Fruit fly (Drosophila melanogaster): ENCODE measurements around the gene CG33642.

The CG33642 gene

DNA sequence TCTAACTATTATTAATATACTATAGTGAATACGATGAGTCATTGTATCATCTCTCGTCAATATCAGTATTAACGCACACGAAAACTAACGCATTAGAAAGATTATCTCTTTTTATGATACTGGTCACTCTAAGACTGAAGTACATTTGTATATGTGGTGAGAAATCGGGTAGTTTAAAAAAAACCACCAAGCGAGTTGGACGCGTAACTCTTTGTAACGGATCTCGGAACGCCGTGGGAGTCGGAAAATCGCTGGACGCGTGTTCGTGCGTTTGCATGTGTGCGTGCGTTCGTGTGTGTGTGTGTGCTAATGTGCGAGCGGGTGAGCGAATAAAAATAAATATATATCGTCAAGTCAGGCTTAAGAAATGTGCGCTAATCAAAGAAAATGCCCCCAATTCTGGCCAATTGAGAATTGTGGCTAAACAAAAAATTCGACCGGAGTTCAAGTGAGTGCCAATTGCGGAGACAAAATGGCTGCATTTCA is 20.2 kb downstream of the CG33642 start, which contains the start of gene kuz (continued):
- TF ChIP-seq wek (GFP tag; optimal IDR thresholded peaks at IDR 0.05) = peak; percentile 42
- TF ChIP-seq Side (GFP tag; optimal IDR thresholded peaks at IDR 0.05) = peak; percentile 56
- no peak for TF ChIP-seq CG11093 (GFP tag; IDR thresholded peaks at IDR 0.05)
- TF ChIP-seq CG17829 (tag; optimal IDR thresholded peaks at IDR 0.05) = peak; percentile 36
- TF ChIP-seq CG3995 (GFP tag; optimal IDR thresholded peaks at IDR 0.05) = no peak
- no peak for TF ChIP-seq toy (GFP tag; IDR thresholded peaks at IDR 0.05)
- TF ChIP-seq CG4328 (GFP tag; optimal IDR thresholded peaks at IDR 0.05) = peak; percentile 37
- TF ChIP-seq Asciz (GFP tag; optimal IDR thresholded peaks at IDR 0.05) = no peak
- TF ChIP-seq CG6272 (GFP tag; IDR thresholded peaks at IDR 0.05) = no peak
- TF ChIP-seq sima (GFP tag; optimal IDR thresholded peaks at IDR 0.05) = no peak
- TF ChIP-seq CG13424 (tag; optimal IDR thresholded peaks at IDR 0.05) = peak; percentile 30
- peak; percentile 62; the same call in 1 of the 2 replicates for TF ChIP-seq amos (GFP tag; IDR thresholded peaks at IDR 0.05; ENCODE audit: partially characterized antibody)
- TF ChIP-seq Dad (GFP tag; optimal IDR thresholded peaks at IDR 0.05) = peak; percentile 19
- no peak for TF ChIP-seq CG17802 (tag; optimal IDR thresholded peaks at IDR 0.05)
- no peak; the same call in 1 of the 2 replicates for TF ChIP-seq NFAT (GFP tag; IDR thresholded peaks at IDR 0.05)
- no peak for TF ChIP-seq H15 (GFP tag; IDR thresholded peaks at IDR 0.05)
- TF ChIP-seq tap (tag; optimal IDR thresholded peaks at IDR 0.05) = peak; percentile 31
- peak; percentile 98 for TF ChIP-seq kay (GFP tag; optimal IDR thresholded peaks at IDR 0.05)
- TF ChIP-seq CG7963 (GFP tag; IDR thresholded peaks at IDR 0.05; ENCODE audit: partially characterized antibody) = 0 out of 3 replicates have a peak, but pooled peaks have one; percentile 56
- no peak for TF ChIP-seq Dip2 (GFP tag; IDR thresholded peaks at IDR 0.05)
- TF ChIP-seq CG11398 (GFP tag; optimal IDR thresholded peaks at IDR 0.05) = no peak
- no peak for TF ChIP-seq sisA (GFP tag; IDR thresholded peaks at IDR 0.05)
- TF ChIP-seq C15 (GFP tag; IDR thresholded peaks at IDR 0.05) = no peak
- no peak; the same call in 1 of the 3 replicates for TF ChIP-seq CG6791 (GFP tag; IDR thresholded peaks at IDR 0.05; ENCODE audit: partially characterized antibody)
- TF ChIP-seq caup (GFP tag; optimal IDR thresholded peaks at IDR 0.05; ENCODE audit: severe bottlenecking) = peak; percentile 66
- TF ChIP-seq CG6654 (GFP tag; optimal IDR thresholded peaks at IDR 0.05) = no peak
- peak; percentile 54 for TF ChIP-seq MTF-1 (GFP tag; optimal IDR thresholded peaks at IDR 0.05; ENCODE audit: borderline replicate concordance)
- no peak for TF ChIP-seq CG11696 (GFP tag; IDR thresholded peaks at IDR 0.05)
- peak; percentile 44; the same call in 1 of the 2 replicates for TF ChIP-seq nerfin-2 (GFP tag; IDR thresholded peaks at IDR 0.05; ENCODE audit: partially characterized antibody)
- TF ChIP-seq CkIIα-i1 (GFP tag; IDR thresholded peaks at IDR 0.05) = no peak
- no peak for TF ChIP-seq CG7556 (GFP tag; optimal IDR thresholded peaks at IDR 0.05)
- peak; percentile 69; the same call in 2 of the 3 replicates for TF ChIP-seq row (GFP tag; IDR thresholded peaks at IDR 0.05)
- TF ChIP-seq jigr1 (GFP tag; IDR thresholded peaks at IDR 0.05) = no peak
- TF ChIP-seq CG12744 (GFP tag; optimal IDR thresholded peaks at IDR 0.05) = peak; percentile 4
- peak; percentile 51 for TF ChIP-seq ftz-f1 (GFP tag; optimal IDR thresholded peaks at IDR 0.05)
- TF ChIP-seq dysf (GFP tag; IDR thresholded peaks at IDR 0.05) = no peak
- TF ChIP-seq corto (GFP tag; optimal IDR thresholded peaks at IDR 0.05) = no peak
- no peak for TF ChIP-seq jumu (GFP tag; optimal IDR thresholded peaks at IDR 0.05)
- TF ChIP-seq hbn (GFP tag; IDR thresholded peaks at IDR 0.05; ENCODE audit: partially characterized antibody) = no peak; the same call in none of the 2 replicates
- TF ChIP-seq CG32767 (GFP tag; IDR thresholded peaks at IDR 0.05) = peak; percentile 75
- peak; percentile 8 for TF ChIP-seq Bteb2 (GFP tag; optimal IDR thresholded peaks at IDR 0.05)
- TF ChIP-seq CG1602 (GFP tag; optimal IDR thresholded peaks at IDR 0.05) = no peak
- TF ChIP-seq CG10366 (GFP tag; IDR thresholded peaks at IDR 0.05) = peak; percentile 30
- TF ChIP-seq CG6765 (GFP tag; optimal IDR thresholded peaks at IDR 0.05) = peak; percentile 55
- TF ChIP-seq CG15073 (GFP tag; optimal IDR thresholded peaks at IDR 0.05) = no peak
- TF ChIP-seq vfl (GFP tag; optimal IDR thresholded peaks at IDR 0.05) = no peak
- peak; percentile 30 for TF ChIP-seq CG9797 (GFP tag; optimal IDR thresholded peaks at IDR 0.05)
- TF ChIP-seq CG7928 (GFP tag; optimal IDR thresholded peaks at IDR 0.05) = no peak
- TF ChIP-seq her (GFP tag; optimal IDR thresholded peaks at IDR 0.05) = peak; percentile 21
- TF ChIP-seq CG16815 (GFP tag; optimal IDR thresholded peaks at IDR 0.05) = no peak
- no peak for TF ChIP-seq Mrtf (GFP tag; IDR thresholded peaks at IDR 0.05)

Data from whole organism, embryonic.